Fruit fly (Drosophila melanogaster) whole organism: ENCODE data around the gene CG8312.

ENCODE experiments used
- CG8478 ChIP-seq: fragments of >200 bp; optimal IDR thresholded peaks from 2 replicates; lab custom pipeline; 2018; ENCODE audit warnings: inconsistent platforms
- EcR ChIP-seq, 2 experiments: fragments of >200 bp; optimal IDR thresholded peaks; 2 replicates each; lab custom pipeline; 2017; ENCODE audit warnings: missing biosample characterization in 2 of 2, missing genetic modification characterization in 2 of 2, missing genetic modification reagents in 2 of 2
- pan ChIP-seq: fragments of >200 bp; optimal IDR thresholded peaks from 2 replicates; lab custom pipeline; 2017
- psq ChIP-seq: fragments of >200 bp; optimal IDR thresholded peaks from 2 replicates; lab custom pipeline; 2017
- usp ChIP-seq: fragments of >200 bp; optimal IDR thresholded peaks from 2 replicates; lab custom pipeline; 2017; ENCODE audit warnings: missing biosample characterization, missing genetic modification characterization, mixed read lengths

- TF ChIP-seq usp (GFP tag; lab: Kevin White, UChicago) (no peak), psq (lab: Kevin White, UChicago) (no peak), EcR (GFP tag; optimal IDR thresholded peaks at IDR 0.05; lab: Kevin White, UChicago) (no peak), CG8478 (lab: Kevin White, UChicago) (no peak), pan (lab: Kevin White, UChicago) (no peak)
These were observed 5.5 kb downstream of the CG8312 start for dm6 chr3R:9596615-9597014.
